Worm (Caenorhabditis elegans) whole organism, L2 larva: Measurements from ENCODE around the gene F43C11.12.

Experiments
- C34F6.9 ChIP-seq: fragments of 150-350 bp; optimal IDR thresholded peaks from 2 replicates; lab custom pipeline; 2014; ENCODE audit warnings: missing biosample characterization, missing genetic modification characterization
- F13H6.1 ChIP-seq: sonication (generic microtip); optimal IDR thresholded peaks from 2 replicates; lab custom pipeline; 2016; ENCODE audit warnings: missing genetic modification characterization, missing compliant biosample characterization
- R02D3.7 ChIP-seq: fragments of 150-350 bp; optimal IDR thresholded peaks from 2 replicates; lab custom pipeline; 2014; ENCODE audit warnings: missing biosample characterization, missing genetic modification characterization
- ZK546.5 ChIP-seq: sonication (generic microtip); optimal IDR thresholded peaks from 2 replicates; lab custom pipeline; 2017; ENCODE audit warnings: missing biosample characterization, missing genetic modification characterization
- alr-1 ChIP-seq: fragments of 150-350 bp; optimal IDR thresholded peaks from 2 replicates; lab custom pipeline; 2014; ENCODE audit warnings: missing biosample characterization, missing genetic modification characterization
- aly-2 ChIP-seq: fragments of 150-350 bp; optimal IDR thresholded peaks from 2 replicates; lab custom pipeline; 2014; ENCODE audit warnings: missing biosample characterization, missing genetic modification characterization
- ama-1 ChIP-seq: fragments of 150-350 bp; optimal IDR thresholded peaks from 2 replicates; lab custom pipeline; 2018; ENCODE audit warnings: inconsistent platforms
- blmp-1 ChIP-seq: sonication (generic microtip); optimal IDR thresholded peaks from 2 replicates; lab custom pipeline; 2017; ENCODE audit warnings: missing genetic modification characterization, mild to moderate bottlenecking, missing compliant biosample characterization, antibody characterized with exemption, moderate library complexity; ENCODE audit not compliant: insufficient read depth
- ceh-16 ChIP-seq: fragments of 150-350 bp; optimal IDR thresholded peaks from 2 replicates; lab custom pipeline; 2014; ENCODE audit warnings: missing biosample characterization, missing genetic modification characterization
- crh-2 ChIP-seq: sonication (generic microtip); optimal IDR thresholded peaks from 2 replicates; lab custom pipeline; 2017; ENCODE audit warnings: missing biosample characterization, missing genetic modification characterization
- egl-27 ChIP-seq: sonication (generic microtip); optimal IDR thresholded peaks from 3 replicates; lab custom pipeline; 2017; ENCODE audit warnings: missing biosample characterization, missing genetic modification reagents, missing genetic modification characterization
- elt-1 ChIP-seq: fragments of 150-350 bp; optimal IDR thresholded peaks from 2 replicates; lab custom pipeline; 2014; ENCODE audit warnings: missing biosample characterization, missing genetic modification characterization
- elt-3 ChIP-seq: sonication (generic microtip); optimal IDR thresholded peaks from 2 replicates; lab custom pipeline; 2017; ENCODE audit warnings: missing biosample characterization, missing genetic modification characterization
- fos-1 ChIP-seq: fragments of 150-350 bp; optimal IDR thresholded peaks from 2 replicates; lab custom pipeline; 2014; ENCODE audit warnings: missing biosample characterization, missing genetic modification characterization
- gmeb-1 ChIP-seq: fragments of 150-350 bp; optimal IDR thresholded peaks from 2 replicates; lab custom pipeline; 2014; ENCODE audit warnings: missing biosample characterization, missing genetic modification characterization
- lin-11 ChIP-seq: fragments of 150-350 bp; sonication (generic microtip); optimal IDR thresholded peaks from 2 replicates; lab custom pipeline; 2014; ENCODE audit warnings: missing biosample characterization, missing genetic modification characterization, inconsistent platforms, mixed read lengths
- lin-13 ChIP-seq: fragments of 150-350 bp; optimal IDR thresholded peaks from 2 replicates; lab custom pipeline; 2014; ENCODE audit warnings: missing biosample characterization, missing genetic modification reagents, missing genetic modification characterization
- lin-39 ChIP-seq: fragments of 150-350 bp; optimal IDR thresholded peaks from 2 replicates; lab custom pipeline; 2014; ENCODE audit warnings: missing biosample characterization, missing genetic modification reagents, missing genetic modification characterization
- lsy-2 ChIP-seq, 2 experiments: fragments of 150-350 bp in 1 of 2; sonication (generic microtip) in 1 of 2; optimal IDR thresholded peaks; 2 replicates each; lab custom pipeline; 2014 to 2017; ENCODE audit warnings: missing biosample characterization in 2 of 2, missing genetic modification characterization in 2 of 2
- mbf-1 ChIP-seq: sonication (generic microtip); optimal IDR thresholded peaks from 2 replicates; lab custom pipeline; 2017; ENCODE audit warnings: missing biosample characterization, missing genetic modification characterization
- nhr-10 ChIP-seq: sonication (generic microtip); optimal IDR thresholded peaks from 2 replicates; lab custom pipeline; 2017; ENCODE audit warnings: missing biosample characterization, missing genetic modification characterization
- nhr-11 ChIP-seq: fragments of 150-350 bp; optimal IDR thresholded peaks from 2 replicates; lab custom pipeline; 2014; ENCODE audit warnings: missing biosample characterization, missing genetic modification characterization
- nhr-12 ChIP-seq: fragments of 150-350 bp; optimal IDR thresholded peaks from 2 replicates; lab custom pipeline; 2014; ENCODE audit warnings: missing biosample characterization, missing genetic modification characterization
- nhr-129 ChIP-seq: fragments of 150-350 bp; optimal IDR thresholded peaks from 2 replicates; lab custom pipeline; 2014; ENCODE audit warnings: missing biosample characterization, missing genetic modification characterization
- nhr-21 ChIP-seq: fragments of 150-350 bp; optimal IDR thresholded peaks from 2 replicates; lab custom pipeline; 2014; ENCODE audit warnings: missing biosample characterization, missing genetic modification characterization
- nhr-23 ChIP-seq: fragments of 150-350 bp; optimal IDR thresholded peaks from 2 replicates; lab custom pipeline; 2014; ENCODE audit warnings: missing biosample characterization, missing genetic modification reagents, missing genetic modification characterization
- nhr-6 ChIP-seq: fragments of 150-350 bp; optimal IDR thresholded peaks from 2 replicates; lab custom pipeline; 2014; ENCODE audit warnings: missing biosample characterization, missing genetic modification characterization
- peb-1 ChIP-seq: fragments of 150-350 bp; optimal IDR thresholded peaks from 2 replicates; lab custom pipeline; 2014; ENCODE audit warnings: missing biosample characterization, missing genetic modification characterization
- sma-3 ChIP-seq: sonication (generic microtip); optimal IDR thresholded peaks from 2 replicates; lab custom pipeline; 2016; ENCODE audit warnings: missing genetic modification reagents, missing genetic modification characterization, missing compliant biosample characterization
- sma-9 ChIP-seq, 2 experiments: fragments of 150-350 bp in 1 of 2; sonication (generic microtip) in 1 of 2; optimal IDR thresholded peaks; 2 replicates each; lab custom pipeline; 2014 to 2016; ENCODE audit warnings: missing genetic modification characterization in 2 of 2, mild to moderate bottlenecking in 1 of 2, missing biosample characterization in 1 of 2, missing compliant biosample characterization in 1 of 2, missing genetic modification reagents in 1 of 2, moderate library complexity in 1 of 2
- snpc-4 ChIP-seq: fragments of 150-350 bp; optimal IDR thresholded peaks from 2 replicates; lab custom pipeline; 2014; ENCODE audit warnings: missing biosample characterization, missing genetic modification characterization
- unc-39 ChIP-seq: fragments of 150-350 bp; optimal IDR thresholded peaks from 2 replicates; lab custom pipeline; 2014; ENCODE audit warnings: missing biosample characterization, missing genetic modification characterization
- unc-55 ChIP-seq: fragments of 150-350 bp; sonication (generic microtip); optimal IDR thresholded peaks from 3 replicates; lab custom pipeline; 2014; ENCODE audit warnings: missing biosample characterization, missing genetic modification reagents, missing genetic modification characterization
- unc-62 ChIP-seq: fragments of 150-350 bp; optimal IDR thresholded peaks from 2 replicates; lab custom pipeline; 2014; ENCODE audit warnings: missing biosample characterization, missing genetic modification reagents, missing genetic modification characterization
- ztf-1 ChIP-seq: fragments of 200-800 bp; sonication (Bioruptor generic); conservative IDR thresholded peaks from 2 replicates; pipeline ENCODE4 v1.3.6; 2022; ENCODE audit warnings: missing genetic modification characterization, missing compliant biosample characterization
- ztf-11 ChIP-seq: sonication (generic microtip); optimal IDR thresholded peaks from 2 replicates; lab custom pipeline; 2017; ENCODE audit warnings: missing biosample characterization, missing genetic modification characterization

F43C11.12 gene

ce11 chrII:2366623-2367365 lies at the start of gene F43C11.12, which contains the start of gene F16G10.5:
Gene F43C11.12, minus strand, starts transcription at chrII:2366723.
Gene F16G10.5, plus strand, starts transcription at chrII:2367315.
- TF ChIP-seq sma-3 (GFP tag; lab: Kevin White, UChicago) (no peak), sma-9 (GFP tag; optimal IDR thresholded peaks at IDR 0.05; lab: Kevin White, UChicago) (no peak), sma-9 (tag; optimal IDR thresholded peaks at IDR 0.05; lab: Kevin White, UChicago) (no peak), lin-39 (no peak), ztf-1 (GFP tag; lab: Robert Waterston, UW) (no peak), lin-11 (tag; lab: Kevin White, UChicago) (no peak), ceh-16 (tag; lab: Kevin White, UChicago) (no peak), ztf-11 (tag; lab: Kevin White, UChicago) (no peak), elt-1 (tag; lab: Kevin White, UChicago) (no peak), fos-1 (no peak), nhr-11 (tag; lab: Kevin White, UChicago) (no peak), nhr-23 (tag; lab: Kevin White, UChicago) (no peak), alr-1 (tag; lab: Kevin White, UChicago) (no peak), nhr-12 (no peak), C34F6.9 (no peak), egl-27 (no peak), unc-62 (GFP tag; lab: Kevin White, UChicago) (no peak), aly-2 (no peak), nhr-6 (tag; lab: Kevin White, UChicago) (no peak), lin-13 (no peak), mbf-1 (tag; lab: Kevin White, UChicago) (no peak)

ce11 chrII:2415439-2415838 lies 48.9 kb upstream of the F43C11.12 start, which contains the start of gene fbxa-4:
Gene fbxa-4, minus strand, starts transcription at chrII:2415531.
- TF ChIP-seq ztf-11 (tag; lab: Kevin White, UChicago) (no peak), nhr-10 (tag; lab: Kevin White, UChicago) (no peak), crh-2 (tag; lab: Kevin White, UChicago) (peak; percentile 5), ama-1 (lab: Kevin White, UChicago) (no peak), sma-3 (GFP tag; lab: Kevin White, UChicago) (no peak), unc-39 (no peak), peb-1 (tag; lab: Kevin White, UChicago) (no peak), nhr-21 (tag; lab: Kevin White, UChicago) (no peak), lsy-2 (tag; optimal IDR thresholded peaks at IDR 0.05; lab: Kevin White, UChicago) (no peak), blmp-1 (tag; lab: Kevin White, UChicago) (no peak), lin-39 (no peak), gmeb-1 (tag; lab: Kevin White, UChicago) (peak; percentile 6), aly-2 (no peak), ztf-1 (GFP tag; lab: Robert Waterston, UW) (no peak), ZK546.5 (tag; lab: Kevin White, UChicago) (no peak), egl-27 (no peak), ceh-16 (tag; lab: Kevin White, UChicago) (no peak), snpc-4 (tag; lab: Kevin White, UChicago) (no peak), unc-55 (GFP tag; lab: Kevin White, UChicago) (no peak), fos-1 (peak; percentile 37)

ce11 chrII:2412649-2413048 lies 46.1 kb upstream of the F43C11.12 start, which contains the start of gene fbxa-182:
Gene fbxa-182, minus strand, starts transcription at chrII:2412749.
- TF ChIP-seq unc-39 (no peak), R02D3.7 (tag; lab: Kevin White, UChicago) (no peak), nhr-129 (tag; lab: Kevin White, UChicago) (no peak), ztf-1 (GFP tag; lab: Robert Waterston, UW) (no peak), blmp-1 (tag; lab: Kevin White, UChicago) (no peak), sma-3 (GFP tag; lab: Kevin White, UChicago) (no peak), nhr-6 (tag; lab: Kevin White, UChicago) (no peak), elt-3 (tag; lab: Kevin White, UChicago) (no peak), ZK546.5 (tag; lab: Kevin White, UChicago) (no peak), F13H6.1 (no peak), lsy-2 (tag; optimal IDR thresholded peaks at IDR 0.05; lab: Kevin White, UChicago) (no peak)
